Worm (Caenorhabditis elegans): Measurements from ENCODE around the gene C37E2.2.
A peak's percentile ranks its signal among the peaks of the same experiment; 100 is the strongest.

C37E2.2 gene

DNA sequence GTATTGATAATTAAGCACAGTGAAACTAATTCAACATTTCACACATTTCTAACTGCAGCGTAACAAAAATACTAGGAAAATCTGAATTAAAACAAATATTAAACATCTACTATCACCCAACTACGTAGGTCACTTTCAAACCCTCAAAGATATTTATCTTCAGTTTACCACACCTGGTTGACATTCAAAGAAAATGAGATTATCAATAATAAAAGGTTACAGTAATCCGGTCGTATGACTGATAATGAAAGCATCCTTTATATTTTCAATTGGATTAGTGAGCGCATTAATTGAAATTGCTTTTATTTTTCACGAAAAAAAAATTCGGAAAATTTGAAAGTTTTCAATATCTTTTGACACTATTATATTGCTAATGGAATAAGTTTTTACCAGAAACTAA lies 6.7 kb downstream of the C37E2.2 start:
- TF ChIP-seq nhr-179 (tag; optimal IDR thresholded peaks at IDR 0.05) (no peak), aptf-2 (GFP tag; conservative IDR thresholded peaks at IDR 0.05) (no peak), hmg-20 (GFP tag; IDR thresholded peaks at IDR 0.05) (no peak), B0019.2 (GFP tag; conservative IDR thresholded peaks at IDR 0.05) (no peak), ekl-4 (GFP tag; IDR thresholded peaks at IDR 0.05) (no peak), zim-3 (tag; optimal IDR thresholded peaks at IDR 0.05) (no peak), atf-7 (tag; optimal IDR thresholded peaks at IDR 0.05) (no peak), gei-17 (GFP tag; optimal IDR thresholded peaks at IDR 0.05) (no peak), nhr-27 (tag; optimal IDR thresholded peaks at IDR 0.05) (no peak), lsy-27 (tag; optimal IDR thresholded peaks at IDR 0.05; ENCODE audit: borderline replicate concordance, insufficient read depth) (no peak), B0336.3 (GFP tag; IDR thresholded peaks at IDR 0.05) (no peak), B0261.1 (tag; optimal IDR thresholded peaks at IDR 0.05) (no peak), tbx-9 (tag; optimal IDR thresholded peaks at IDR 0.05; ENCODE audit: borderline replicate concordance) (no peak), K11D2.4 (GFP tag; IDR thresholded peaks at IDR 0.05) (no peak), F23B12.7 (tag; optimal IDR thresholded peaks at IDR 0.05; ENCODE audit: insufficient read depth) (no peak)

- TF ChIP-seq B0019.2 (GFP tag; conservative IDR thresholded peaks at IDR 0.05), result no peak
- no peak for TF ChIP-seq F10E7.11 (tag; optimal IDR thresholded peaks at IDR 0.05)
- TF ChIP-seq F23B12.7 (tag; optimal IDR thresholded peaks at IDR 0.05; ENCODE audit: insufficient read depth), result no peak
- TF ChIP-seq rpc-1 (optimal IDR thresholded peaks at IDR 0.05), result no peak
- no peak for TF ChIP-seq rpc-1 (tag; optimal IDR thresholded peaks at IDR 0.05)
- no peak for TF ChIP-seq Y53F4B.3 (GFP tag; IDR thresholded peaks at IDR 0.05)
- TF ChIP-seq unc-130 (GFP tag; optimal IDR thresholded peaks at IDR 0.05), result no peak
- TF ChIP-seq nhr-27 (tag; optimal IDR thresholded peaks at IDR 0.05), result no peak
- TF ChIP-seq hmg-20 (GFP tag; IDR thresholded peaks at IDR 0.05), result no peak
- no peak for TF ChIP-seq ceh-79 (tag; optimal IDR thresholded peaks at IDR 0.05)
These were observed 9.8 kb downstream of the C37E2.2 start for ce11 chrX:14185631-14186030.

- TF ChIP-seq ztf-25 (GFP tag; IDR thresholded peaks at IDR 0.05), result no peak
- no peak for TF ChIP-seq sdz-38 (tag; optimal IDR thresholded peaks at IDR 0.05)
These were observed 10.6 kb downstream of the C37E2.2 start, which contains the start of gene ceh-36 for ce11 chrX:14186466-14186865. ceh-36 (minus strand) TSS chrX:14186566.

- TF ChIP-seq nhr-80 (tag; optimal IDR thresholded peaks at IDR 0.05), result peak; percentile 58
- no peak for TF ChIP-seq ccch-3 (GFP tag; optimal IDR thresholded peaks at IDR 0.05)
These were observed 18.4 kb downstream of the C37E2.2 start for ce11 chrX:14194251-14194650.

DNA sequence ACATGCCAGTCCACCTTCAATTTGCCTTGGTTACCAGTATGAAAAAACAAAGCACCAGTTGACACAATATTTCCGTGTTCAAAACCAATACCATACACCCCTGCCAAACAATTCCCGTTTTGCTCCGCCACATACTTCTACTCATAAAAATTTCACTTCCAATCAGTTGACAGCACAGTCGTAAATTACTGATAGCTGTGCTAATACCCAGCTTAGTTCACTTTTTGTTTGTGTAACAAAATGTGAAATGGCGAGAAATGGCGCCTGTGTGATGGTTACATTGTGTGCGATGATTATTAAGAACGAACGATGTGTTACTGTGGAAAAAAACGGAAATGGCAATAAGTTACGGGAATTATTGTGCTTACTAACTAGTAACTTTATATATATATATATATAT lies 30.5 kb downstream of the C37E2.2 start:
- TF ChIP-seq nhr-80 (tag; optimal IDR thresholded peaks at IDR 0.05) (peak; percentile 66), Y79H2A.3 (GFP tag; conservative IDR thresholded peaks at IDR 0.05) (no peak)

ce11 chrX:14207942-14208341 lies 32.1 kb downstream of the C37E2.2 start, which contains the start of gene ceh-37:
ceh-37 (minus strand) TSS chrX:14208000.
- TF ChIP-seq mcd-1 (GFP tag; IDR thresholded peaks at IDR 0.05) (no peak), ets-4 (GFP tag; optimal IDR thresholded peaks at IDR 0.05) (peak; percentile 24), ztf-18 (tag; optimal IDR thresholded peaks at IDR 0.05) (no peak), ceh-79 (tag; optimal IDR thresholded peaks at IDR 0.05) (no peak), egl-44 (GFP tag; IDR thresholded peaks at IDR 0.05) (no peak), nhr-80 (tag; optimal IDR thresholded peaks at IDR 0.05) (peak; percentile 73)

Measured in whole organism, young adult.